Fruit fly (Drosophila melanogaster): ENCODE results near the gene Obp8a.

Obp8a gene

dm6 chrX:9193604-9194003 lies 21.1 kb upstream of the Obp8a start, which contains the start of gene CG12106 (continued):
- TF ChIP-seq fd102C (GFP tag; optimal IDR thresholded peaks at IDR 0.05) (no peak), Tbp (GFP tag; optimal IDR thresholded peaks at IDR 0.05) (no peak), gcm (GFP tag; optimal IDR thresholded peaks at IDR 0.05) (no peak), phol (tag; optimal IDR thresholded peaks at IDR 0.05) (peak; percentile 50), CG11085 (GFP tag; IDR thresholded peaks at IDR 0.05) (no peak), p53 (GFP tag; optimal IDR thresholded peaks at IDR 0.05) (no peak), lmd (GFP tag; IDR thresholded peaks at IDR 0.05) (no peak), CG13296 (GFP tag; optimal IDR thresholded peaks at IDR 0.05) (peak; percentile 50), CG8359 (GFP tag; optimal IDR thresholded peaks at IDR 0.05; ENCODE audit: borderline replicate concordance) (no peak), klu (GFP tag; IDR thresholded peaks at IDR 0.05) (no peak), Chrac-16 (GFP tag; optimal IDR thresholded peaks at IDR 0.05) (peak; percentile 44), CG9876 (GFP tag; optimal IDR thresholded peaks at IDR 0.05) (no peak), aop (GFP tag; IDR thresholded peaks at IDR 0.05) (no peak), CG12744 (GFP tag; optimal IDR thresholded peaks at IDR 0.05) (peak; percentile 19), ase (GFP tag; IDR thresholded peaks at IDR 0.05) (no peak), CG7839 (tag; optimal IDR thresholded peaks at IDR 0.05) (peak; percentile 62), Atf6 (GFP tag; IDR thresholded peaks at IDR 0.05) (0 out of 2 replicates have a peak, but pooled peaks have one; percentile 29), B-H1 (GFP tag; IDR thresholded peaks at IDR 0.05) (0 out of 3 replicates have a peak, but pooled peaks have one; percentile 20), Eip74EF (GFP tag; optimal IDR thresholded peaks at IDR 0.05) (no peak), CG13287 (GFP tag; IDR thresholded peaks at IDR 0.05; ENCODE audit: partially characterized antibody) (no peak), tna (GFP tag; IDR thresholded peaks at IDR 0.05; ENCODE audit: partially characterized antibody) (no peak), D (optimal IDR thresholded peaks at IDR 0.05) (no peak), D (GFP tag; optimal IDR thresholded peaks at IDR 0.05) (no peak), Sry-δ (GFP tag; optimal IDR thresholded peaks at IDR 0.05) (no peak), Adf1 (GFP tag; IDR thresholded peaks at IDR 0.05) (no peak), cad (GFP tag; optimal IDR thresholded peaks at IDR 0.05) (no peak), repo (GFP tag; optimal IDR thresholded peaks at IDR 0.05) (no peak), prd (optimal IDR thresholded peaks at IDR 0.05) (no peak), prd (GFP tag; IDR thresholded peaks at IDR 0.05) (peak; percentile 67), Bdp1 (GFP tag; optimal IDR thresholded peaks at IDR 0.05) (no peak), CG12219 (GFP tag; optimal IDR thresholded peaks at IDR 0.05) (peak; percentile 1), ara (GFP tag; IDR thresholded peaks at IDR 0.05) (no peak), YL-1 (GFP tag; optimal IDR thresholded peaks at IDR 0.05) (no peak), Sin3A (optimal IDR thresholded peaks at IDR 0.05) (no peak), gt (GFP tag; IDR thresholded peaks at IDR 0.05) (no peak), CG6689 (GFP tag; IDR thresholded peaks at IDR 0.05) (peak; percentile 28; the same call in 1 of the 2 replicates), Mrtf (GFP tag; IDR thresholded peaks at IDR 0.05) (peak; percentile 24; the same call in 1 of the 3 replicates), sr (GFP tag; IDR thresholded peaks at IDR 0.05) (no peak), chn (GFP tag; optimal IDR thresholded peaks at IDR 0.05) (peak; percentile 19), Six4 (GFP tag; optimal IDR thresholded peaks at IDR 0.05) (no peak), Hmr (GFP tag; optimal IDR thresholded peaks at IDR 0.05) (no peak), h (optimal IDR thresholded peaks at IDR 0.05) (no peak), ftz-f1 (GFP tag; optimal IDR thresholded peaks at IDR 0.05) (no peak), ranshi (GFP tag; IDR thresholded peaks at IDR 0.05) (no peak; the same call in 1 of the 2 replicates), CG34376 (GFP tag; optimal IDR thresholded peaks at IDR 0.05) (peak; percentile 25), CG11093 (GFP tag; IDR thresholded peaks at IDR 0.05) (no peak), esg (GFP tag; conservative IDR thresholded peaks at IDR 0.05) (peak; percentile 57; the same call in 1 of the 2 replicates), yki (optimal IDR thresholded peaks at IDR 0.05) (no peak), Atf3 (GFP tag; optimal IDR thresholded peaks at IDR 0.05) (no peak), sisA (GFP tag; IDR thresholded peaks at IDR 0.05) (no peak), dmrt99B (tag; optimal IDR thresholded peaks at IDR 0.05) (peak; percentile 40), vvl (GFP tag; IDR thresholded peaks at IDR 0.05) (no peak; the same call in 1 of the 2 replicates), nau (GFP tag; optimal IDR thresholded peaks at IDR 0.05) (no peak), Ravus (GFP tag; IDR thresholded peaks at IDR 0.05) (no peak)

Measured in whole organism, embryonic.